Worm (Caenorhabditis elegans) whole organism, midembryonic: ENCODE measurements around the gene C16C8.11.

Source experiments
- T22C8.4 ChIP-seq: fragments of 200-800 bp; sonication (Bioruptor generic); IDR thresholded peaks from 2 replicates; pipeline ENCODE4 v1.3.6; 2022; ENCODE audit warnings: missing genetic modification characterization, missing compliant biosample characterization
- flt-1 ChIP-seq: fragments of 200-800 bp; sonication (Bioruptor generic); IDR thresholded peaks from 2 replicates; pipeline ENCODE4 v1.3.6; 2022; ENCODE audit warnings: missing genetic modification characterization, missing compliant biosample characterization
- ref-1 ChIP-seq: fragments of 200-800 bp; sonication (Bioruptor generic); conservative IDR thresholded peaks from 2 replicates; pipeline ENCODE4 v1.3.6; 2022; ENCODE audit warnings: missing genetic modification reagents, missing genetic modification characterization, missing compliant biosample characterization

DNA sequence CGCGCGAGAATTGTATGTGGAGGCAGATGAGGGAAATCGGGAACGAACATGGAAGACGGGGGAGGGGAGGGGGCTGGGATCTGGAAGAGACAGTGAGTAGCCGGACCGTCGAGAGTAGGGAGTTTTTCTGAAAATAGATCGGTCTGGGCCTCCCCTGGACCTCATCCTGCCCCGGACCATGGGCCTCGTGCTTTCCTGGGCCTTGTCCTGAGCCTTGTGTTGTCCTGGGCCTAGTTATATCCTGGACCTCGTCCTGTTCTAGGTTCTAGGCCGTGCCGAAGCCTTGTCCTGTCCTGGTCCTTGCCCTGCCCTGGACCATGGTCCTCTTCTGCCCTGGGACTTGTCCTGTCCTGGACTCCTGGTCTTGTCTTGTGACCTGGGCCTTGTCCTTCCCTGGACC lies 16.1 kb upstream of the C16C8.11 start:
- TF ChIP-seq flt-1 (GFP tag; lab: Robert Waterston, UW) (no peak), T22C8.4 (no peak), ref-1 (no peak)
